Worm (Caenorhabditis elegans) whole organism, L1 larva: ENCODE data around the gene art-1.

Source experiments
- efl-1 ChIP-seq, 4 experiments: fragments of 150-350 bp; optimal IDR thresholded peaks in 3 of 4; peaks in 1 of 4; 1 replicate in 1 of 4; 2 replicates in 3 of 4; lab custom pipeline; 2014; ENCODE audit warnings: missing biosample characterization in 2 of 4, missing genetic modification characterization in 2 of 4, missing genetic modification reagents in 2 of 4
- ztf-11 ChIP-seq, 2 experiments: sonication (generic microtip); optimal IDR thresholded peaks; 2 replicates each; lab custom pipeline; 2016 to 2017; ENCODE audit warnings: missing genetic modification characterization in 2 of 2, missing biosample characterization in 1 of 2, missing compliant biosample characterization in 1 of 2

- TF ChIP-seq efl-1 (optimal IDR thresholded peaks at IDR 0.05; lab: Kevin White, UChicago) (no peak), efl-1 (GFP tag; optimal IDR thresholded peaks at IDR 0.05 in 1 of 2; lab: Kevin White, UChicago) (no peak), ztf-11 (tag; optimal IDR thresholded peaks at IDR 0.05; lab: Kevin White, UChicago) (no peak)
Measured at ce11 chrII:6937057-6937456, 35.0 kb downstream of the art-1 start.
